Fruit fly (Drosophila melanogaster): Measurements from ENCODE around the gene Or13a.

Or13a gene

dm6 chrX:16008814-16009213 is 34.6 kb downstream of the Or13a start, which contains the start of gene Muc14A:
TSS of gene Muc14A (plus strand) at chrX:16009114.
- TF ChIP-seq cyc (GFP tag; optimal IDR thresholded peaks at IDR 0.05) (no peak), CG8119 (GFP tag; IDR thresholded peaks at IDR 0.05) (no peak), Eip75B (GFP tag; optimal IDR thresholded peaks at IDR 0.05) (no peak), CG6276 (GFP tag; optimal IDR thresholded peaks at IDR 0.05) (no peak), Ets21C (GFP tag; optimal IDR thresholded peaks at IDR 0.05) (no peak), achi (GFP tag; optimal IDR thresholded peaks at IDR 0.05) (no peak), spab (GFP tag; optimal IDR thresholded peaks at IDR 0.05) (no peak), CG8632 (GFP tag; optimal IDR thresholded peaks at IDR 0.05) (no peak), Sox15 (GFP tag; optimal IDR thresholded peaks at IDR 0.05) (no peak)
